Worm (Caenorhabditis elegans) whole organism, L2 larva: ENCODE measurements around the gene F36G9.7.

Experiments
- C34F6.9 ChIP-seq: fragments of 150-350 bp; optimal IDR thresholded peaks from 2 replicates; lab custom pipeline; 2014; ENCODE audit warnings: missing biosample characterization, missing genetic modification characterization
- Y55F3AM.14 ChIP-seq: fragments of 200-800 bp; sonication (Bioruptor generic); optimal IDR thresholded peaks from 2 replicates; lab custom pipeline; 2018; ENCODE audit warnings: mild to moderate bottlenecking, missing genetic modification characterization, missing compliant biosample characterization
- ZK546.5 ChIP-seq: sonication (generic microtip); optimal IDR thresholded peaks from 2 replicates; lab custom pipeline; 2017; ENCODE audit warnings: missing biosample characterization, missing genetic modification characterization
- alr-1 ChIP-seq: fragments of 150-350 bp; optimal IDR thresholded peaks from 2 replicates; lab custom pipeline; 2014; ENCODE audit warnings: missing biosample characterization, missing genetic modification characterization
- aly-2 ChIP-seq: fragments of 150-350 bp; optimal IDR thresholded peaks from 2 replicates; lab custom pipeline; 2014; ENCODE audit warnings: missing biosample characterization, missing genetic modification characterization
- ama-1 ChIP-seq: fragments of 150-350 bp; optimal IDR thresholded peaks from 2 replicates; lab custom pipeline; 2018; ENCODE audit warnings: inconsistent platforms
- blmp-1 ChIP-seq: sonication (generic microtip); optimal IDR thresholded peaks from 2 replicates; lab custom pipeline; 2017; ENCODE audit warnings: missing genetic modification characterization, mild to moderate bottlenecking, missing compliant biosample characterization, antibody characterized with exemption, moderate library complexity; ENCODE audit not compliant: insufficient read depth
- ceh-16 ChIP-seq: fragments of 150-350 bp; optimal IDR thresholded peaks from 2 replicates; lab custom pipeline; 2014; ENCODE audit warnings: missing biosample characterization, missing genetic modification characterization
- ceh-82 ChIP-seq: fragments of 150-350 bp; optimal IDR thresholded peaks from 2 replicates; lab custom pipeline; 2014; ENCODE audit warnings: missing biosample characterization, missing genetic modification characterization
- crh-2 ChIP-seq: sonication (generic microtip); optimal IDR thresholded peaks from 2 replicates; lab custom pipeline; 2017; ENCODE audit warnings: missing biosample characterization, missing genetic modification characterization
- dmd-4 ChIP-seq: sonication (generic microtip); optimal IDR thresholded peaks from 2 replicates; lab custom pipeline; 2017; ENCODE audit warnings: missing biosample characterization, missing genetic modification characterization
- egl-27 ChIP-seq: sonication (generic microtip); optimal IDR thresholded peaks from 3 replicates; lab custom pipeline; 2017; ENCODE audit warnings: missing biosample characterization, missing genetic modification reagents, missing genetic modification characterization
- elt-1 ChIP-seq: fragments of 150-350 bp; optimal IDR thresholded peaks from 2 replicates; lab custom pipeline; 2014; ENCODE audit warnings: missing biosample characterization, missing genetic modification characterization
- elt-3 ChIP-seq: sonication (generic microtip); optimal IDR thresholded peaks from 2 replicates; lab custom pipeline; 2017; ENCODE audit warnings: missing biosample characterization, missing genetic modification characterization
- fos-1 ChIP-seq: fragments of 150-350 bp; optimal IDR thresholded peaks from 2 replicates; lab custom pipeline; 2014; ENCODE audit warnings: missing biosample characterization, missing genetic modification characterization
- gmeb-1 ChIP-seq: fragments of 150-350 bp; optimal IDR thresholded peaks from 2 replicates; lab custom pipeline; 2014; ENCODE audit warnings: missing biosample characterization, missing genetic modification characterization
- lin-11 ChIP-seq: fragments of 150-350 bp; sonication (generic microtip); optimal IDR thresholded peaks from 2 replicates; lab custom pipeline; 2014; ENCODE audit warnings: missing biosample characterization, missing genetic modification characterization, inconsistent platforms, mixed read lengths
- lin-39 ChIP-seq: fragments of 150-350 bp; optimal IDR thresholded peaks from 2 replicates; lab custom pipeline; 2014; ENCODE audit warnings: missing biosample characterization, missing genetic modification reagents, missing genetic modification characterization
- lsy-2 ChIP-seq, 2 experiments: fragments of 150-350 bp in 1 of 2; sonication (generic microtip) in 1 of 2; optimal IDR thresholded peaks; 2 replicates each; lab custom pipeline; 2014 to 2017; ENCODE audit warnings: missing biosample characterization in 2 of 2, missing genetic modification characterization in 2 of 2
- mbf-1 ChIP-seq: sonication (generic microtip); optimal IDR thresholded peaks from 2 replicates; lab custom pipeline; 2017; ENCODE audit warnings: missing biosample characterization, missing genetic modification characterization
- nhr-10 ChIP-seq: sonication (generic microtip); optimal IDR thresholded peaks from 2 replicates; lab custom pipeline; 2017; ENCODE audit warnings: missing biosample characterization, missing genetic modification characterization
- nhr-11 ChIP-seq: fragments of 150-350 bp; optimal IDR thresholded peaks from 2 replicates; lab custom pipeline; 2014; ENCODE audit warnings: missing biosample characterization, missing genetic modification characterization
- nhr-12 ChIP-seq: fragments of 150-350 bp; optimal IDR thresholded peaks from 2 replicates; lab custom pipeline; 2014; ENCODE audit warnings: missing biosample characterization, missing genetic modification characterization
- nhr-129 ChIP-seq: fragments of 150-350 bp; optimal IDR thresholded peaks from 2 replicates; lab custom pipeline; 2014; ENCODE audit warnings: missing biosample characterization, missing genetic modification characterization
- nhr-21 ChIP-seq: fragments of 150-350 bp; optimal IDR thresholded peaks from 2 replicates; lab custom pipeline; 2014; ENCODE audit warnings: missing biosample characterization, missing genetic modification characterization
- nhr-23 ChIP-seq: fragments of 150-350 bp; optimal IDR thresholded peaks from 2 replicates; lab custom pipeline; 2014; ENCODE audit warnings: missing biosample characterization, missing genetic modification reagents, missing genetic modification characterization
- nhr-237 ChIP-seq: fragments of 150-350 bp; optimal IDR thresholded peaks from 2 replicates; lab custom pipeline; 2014; ENCODE audit warnings: missing biosample characterization, missing genetic modification characterization
- nhr-25 ChIP-seq: fragments of 150-350 bp; sonication (generic microtip); optimal IDR thresholded peaks from 3 replicates; lab custom pipeline; 2014; ENCODE audit warnings: missing biosample characterization, missing genetic modification characterization
- nhr-6 ChIP-seq: fragments of 150-350 bp; optimal IDR thresholded peaks from 2 replicates; lab custom pipeline; 2014; ENCODE audit warnings: missing biosample characterization, missing genetic modification characterization
- peb-1 ChIP-seq: fragments of 150-350 bp; optimal IDR thresholded peaks from 2 replicates; lab custom pipeline; 2014; ENCODE audit warnings: missing biosample characterization, missing genetic modification characterization
- sem-4 ChIP-seq: fragments of 150-350 bp; optimal IDR thresholded peaks from 2 replicates; lab custom pipeline; 2014; ENCODE audit warnings: missing biosample characterization, missing genetic modification reagents, missing genetic modification characterization
- skn-1 ChIP-seq: sonication (generic microtip); optimal IDR thresholded peaks from 2 replicates; lab custom pipeline; 2017; ENCODE audit warnings: missing biosample characterization, missing genetic modification characterization
- sma-9 ChIP-seq, 2 experiments: fragments of 150-350 bp in 1 of 2; sonication (generic microtip) in 1 of 2; optimal IDR thresholded peaks; 2 replicates each; lab custom pipeline; 2014 to 2016; ENCODE audit warnings: missing genetic modification characterization in 2 of 2, mild to moderate bottlenecking in 1 of 2, missing biosample characterization in 1 of 2, missing compliant biosample characterization in 1 of 2, missing genetic modification reagents in 1 of 2, moderate library complexity in 1 of 2
- snpc-4 ChIP-seq: fragments of 150-350 bp; optimal IDR thresholded peaks from 2 replicates; lab custom pipeline; 2014; ENCODE audit warnings: missing biosample characterization, missing genetic modification characterization
- unc-39 ChIP-seq: fragments of 150-350 bp; optimal IDR thresholded peaks from 2 replicates; lab custom pipeline; 2014; ENCODE audit warnings: missing biosample characterization, missing genetic modification characterization
- unc-55 ChIP-seq: fragments of 150-350 bp; sonication (generic microtip); optimal IDR thresholded peaks from 3 replicates; lab custom pipeline; 2014; ENCODE audit warnings: missing biosample characterization, missing genetic modification reagents, missing genetic modification characterization
- unc-62 ChIP-seq: fragments of 150-350 bp; optimal IDR thresholded peaks from 2 replicates; lab custom pipeline; 2014; ENCODE audit warnings: missing biosample characterization, missing genetic modification reagents, missing genetic modification characterization
- ztf-1 ChIP-seq: fragments of 200-800 bp; sonication (Bioruptor generic); conservative IDR thresholded peaks from 2 replicates; pipeline ENCODE4 v1.3.6; 2022; ENCODE audit warnings: missing genetic modification characterization, missing compliant biosample characterization
- ztf-4 ChIP-seq: fragments of 150-350 bp; optimal IDR thresholded peaks from 2 replicates; lab custom pipeline; 2014; ENCODE audit warnings: missing biosample characterization, missing genetic modification characterization

F36G9.7 gene

ce11 chrV:15969653-15970052, at the start of gene F36G9.7:
Gene F36G9.7, minus strand, starts transcription at chrV:15969753.
- TF ChIP-seq nhr-23 (no peak), Y55F3AM.14 (GFP tag; lab: Kevin White, UChicago) (no peak), nhr-6 (tag; lab: Kevin White, UChicago) (no peak), alr-1 (no peak), lin-39 (tag; lab: Kevin White, UChicago) (no peak), ceh-16 (no peak), sem-4 (tag; lab: Kevin White, UChicago) (no peak), ztf-1 (GFP tag; lab: Robert Waterston, UW) (no peak), nhr-21 (tag; lab: Kevin White, UChicago) (no peak), blmp-1 (tag; lab: Kevin White, UChicago) (no peak), mbf-1 (no peak), snpc-4 (tag; lab: Kevin White, UChicago) (no peak), nhr-10 (tag; lab: Kevin White, UChicago) (no peak), sma-9 (GFP tag; optimal IDR thresholded peaks at IDR 0.05; lab: Kevin White, UChicago) (no peak), sma-9 (tag; optimal IDR thresholded peaks at IDR 0.05; lab: Kevin White, UChicago) (no peak)

- TF ChIP-seq ceh-82 (tag; lab: Kevin White, UChicago) (no peak), snpc-4 (tag; lab: Kevin White, UChicago) (no peak), aly-2 (tag; lab: Kevin White, UChicago) (no peak), egl-27 (no peak), unc-62 (GFP tag; lab: Kevin White, UChicago) (no peak), crh-2 (tag; lab: Kevin White, UChicago) (no peak), C34F6.9 (tag; lab: Kevin White, UChicago) (no peak), nhr-6 (tag; lab: Kevin White, UChicago) (no peak), lsy-2 (tag; optimal IDR thresholded peaks at IDR 0.05; lab: Kevin White, UChicago) (no peak), unc-39 (no peak), nhr-10 (tag; lab: Kevin White, UChicago) (no peak), ztf-4 (tag; lab: Kevin White, UChicago) (no peak), nhr-12 (tag; lab: Kevin White, UChicago) (no peak), elt-1 (tag; lab: Kevin White, UChicago) (no peak), ZK546.5 (no peak), skn-1 (tag; lab: Kevin White, UChicago) (no peak), nhr-21 (tag; lab: Kevin White, UChicago) (no peak)
These were observed 48.1 kb upstream of the F36G9.7 start, which contains the start of gene srx-43 for ce11 chrV:16017671-16018070. Gene srx-43, plus strand, starts transcription at chrV:16017971.

ce11 chrV:16016977-16017376, 47.4 kb upstream of the F36G9.7 start:
- TF ChIP-seq nhr-23 (no peak), nhr-129 (tag; lab: Kevin White, UChicago) (no peak), Y55F3AM.14 (GFP tag; lab: Kevin White, UChicago) (no peak), elt-3 (tag; lab: Kevin White, UChicago) (no peak), nhr-237 (tag; lab: Kevin White, UChicago) (no peak), unc-55 (GFP tag; lab: Kevin White, UChicago) (no peak), fos-1 (tag; lab: Kevin White, UChicago) (no peak), unc-39 (no peak), ztf-1 (GFP tag; lab: Robert Waterston, UW) (no peak), ama-1 (lab: Kevin White, UChicago) (no peak), nhr-25 (tag; lab: Kevin White, UChicago) (no peak), nhr-6 (tag; lab: Kevin White, UChicago) (no peak), elt-1 (tag; lab: Kevin White, UChicago) (no peak), lin-11 (tag; lab: Kevin White, UChicago) (no peak), dmd-4 (tag; lab: Kevin White, UChicago) (no peak)

ce11 chrV:16015652-16016051, 46.1 kb upstream of the F36G9.7 start, which contains the start of gene str-232:
Gene str-232, minus strand, starts transcription at chrV:16015752.
- TF ChIP-seq C34F6.9 (tag; lab: Kevin White, UChicago) (no peak), unc-62 (GFP tag; lab: Kevin White, UChicago) (no peak), nhr-237 (tag; lab: Kevin White, UChicago) (no peak), nhr-21 (tag; lab: Kevin White, UChicago) (no peak), nhr-12 (tag; lab: Kevin White, UChicago) (no peak), ama-1 (lab: Kevin White, UChicago) (no peak), ztf-1 (GFP tag; lab: Robert Waterston, UW) (no peak), peb-1 (no peak), nhr-25 (tag; lab: Kevin White, UChicago) (no peak), nhr-129 (tag; lab: Kevin White, UChicago) (no peak), nhr-11 (tag; lab: Kevin White, UChicago) (no peak), gmeb-1 (tag; lab: Kevin White, UChicago) (no peak), lin-39 (tag; lab: Kevin White, UChicago) (no peak), crh-2 (tag; lab: Kevin White, UChicago) (no peak), sem-4 (tag; lab: Kevin White, UChicago) (no peak), ZK546.5 (no peak)
- TF ChIP-seq, all 48 proteins: peak for 0
